Worm (Caenorhabditis elegans): ENCODE measurements around the gene ZK131.11.

DNA sequence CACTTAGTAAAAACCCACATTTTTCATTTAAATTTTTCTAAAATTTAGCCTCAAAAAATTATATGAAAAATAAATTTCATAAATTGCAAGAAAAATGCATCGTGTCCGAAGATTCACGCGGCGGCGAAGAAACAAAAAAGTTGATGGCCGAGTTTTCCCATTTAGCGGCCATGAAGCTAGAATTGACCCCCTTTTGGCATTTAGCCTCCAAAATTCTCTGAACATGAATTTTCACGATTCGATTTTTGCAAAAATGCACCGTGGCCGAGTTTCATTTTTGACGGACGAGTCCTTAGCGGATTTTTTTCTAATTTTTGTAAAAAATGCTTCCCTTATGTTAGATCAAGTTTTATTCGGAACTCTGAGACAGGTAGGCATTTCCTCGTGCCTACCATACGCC lies 23.5 kb downstream of the ZK131.11 start:
- no peak for TF ChIP-seq pros-1 (tag; optimal IDR thresholded peaks at IDR 0.05)
- TF ChIP-seq dmd-4 (tag; optimal IDR thresholded peaks at IDR 0.05; ENCODE audit: borderline replicate concordance) = no peak
- TF ChIP-seq fkh-10 (GFP tag; optimal IDR thresholded peaks at IDR 0.05) = no peak
- no peak for TF ChIP-seq fax-1 (tag; optimal IDR thresholded peaks at IDR 0.05)
- no peak for TF ChIP-seq dve-1 (tag; optimal IDR thresholded peaks at IDR 0.05)
- TF ChIP-seq unc-3 (GFP tag; conservative IDR thresholded peaks at IDR 0.05) = no peak
- TF ChIP-seq unc-3 (tag; optimal IDR thresholded peaks at IDR 0.05) = no peak
- TF ChIP-seq nhr-11 (tag; optimal IDR thresholded peaks at IDR 0.05) = no peak
- TF ChIP-seq pha-4 (tag; optimal IDR thresholded peaks at IDR 0.05) = no peak
- no peak for TF ChIP-seq elt-2 (tag; optimal IDR thresholded peaks at IDR 0.05)

All from whole organism, late embryonic.